Fruit fly (Drosophila melanogaster): Measurements from ENCODE around the gene ChLD3.

- TF ChIP-seq Myc (optimal IDR thresholded peaks at IDR 0.05) (no peak), ttk (optimal IDR thresholded peaks at IDR 0.05) (no peak), psq (optimal IDR thresholded peaks at IDR 0.05) (no peak), Sin3A (optimal IDR thresholded peaks at IDR 0.05) (no peak), insv (optimal IDR thresholded peaks at IDR 0.05) (no peak)
Measured at dm6 chr2L:16747145-16747544, 8.5 kb downstream of the ChLD3 start.
